Worm (Caenorhabditis elegans): Measurements from ENCODE around the gene Y46D2A.1.

The Y46D2A.1 gene

DNA sequence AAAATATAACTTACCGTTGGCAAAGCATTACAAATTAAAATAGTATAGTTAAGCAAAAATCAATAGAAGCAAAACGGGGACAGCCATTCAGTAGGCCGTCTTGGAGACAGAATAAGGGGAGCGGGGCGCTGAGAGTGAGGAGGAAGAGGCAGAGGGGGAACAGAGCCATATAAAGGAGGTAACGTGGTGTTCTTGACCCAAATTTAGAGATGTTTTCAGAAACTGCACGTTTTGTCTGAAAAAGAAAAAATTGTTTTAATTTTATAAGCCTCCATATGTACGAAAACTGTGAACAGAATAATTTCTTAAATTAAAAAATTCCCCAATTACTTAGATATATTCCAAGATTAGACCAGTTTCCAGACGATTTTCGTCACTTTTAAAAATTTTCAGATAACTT is 8.9 kb upstream of the Y46D2A.1 start, which contains the start of gene F39E9.6:
Gene F39E9.6, minus strand, starts transcription at position 101 of the 400 bp plus-strand sequence.
- no peak for TF ChIP-seq dao-5 (tag; optimal IDR thresholded peaks at IDR 0.05)
- TF ChIP-seq W03F9.2 (tag; optimal IDR thresholded peaks at IDR 0.05) = no peak
- TF ChIP-seq him-1 (tag; optimal IDR thresholded peaks at IDR 0.05) = no peak

DNA sequence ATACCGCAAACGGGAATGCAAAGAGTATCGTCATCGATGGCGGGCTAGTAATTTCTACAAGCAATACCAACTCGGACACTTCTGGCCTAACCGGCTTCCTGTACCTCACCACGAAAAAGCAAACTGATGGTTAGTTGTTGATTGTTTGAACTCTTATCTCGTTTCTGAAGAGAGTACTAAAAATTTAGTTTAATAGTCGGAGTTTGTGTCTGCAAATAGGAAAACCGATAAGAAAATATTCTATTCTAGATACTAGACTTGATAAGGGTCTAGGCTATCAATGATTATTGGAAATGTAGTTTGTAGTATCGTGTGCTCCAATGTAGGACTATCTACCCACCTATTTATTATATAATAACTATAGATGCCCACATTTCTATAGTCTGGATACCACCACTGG is 3.5 kb upstream of the Y46D2A.1 start:
- no peak for TF ChIP-seq dao-5 (tag; optimal IDR thresholded peaks at IDR 0.05)
- TF ChIP-seq W03F9.2 (tag; optimal IDR thresholded peaks at IDR 0.05) = no peak
- TF ChIP-seq him-1 (tag; optimal IDR thresholded peaks at IDR 0.05) = no peak

ce11 chrII:3323179-3323578 is 822 bp downstream of the Y46D2A.1 start, which contains the start of gene Y46D2A.2:
Y46D2A.2 (minus strand) TSS chrII:3323279.
- TF ChIP-seq W03F9.2 (tag; optimal IDR thresholded peaks at IDR 0.05) (no peak), him-1 (tag; optimal IDR thresholded peaks at IDR 0.05) (no peak), dao-5 (tag; optimal IDR thresholded peaks at IDR 0.05) (no peak)

DNA sequence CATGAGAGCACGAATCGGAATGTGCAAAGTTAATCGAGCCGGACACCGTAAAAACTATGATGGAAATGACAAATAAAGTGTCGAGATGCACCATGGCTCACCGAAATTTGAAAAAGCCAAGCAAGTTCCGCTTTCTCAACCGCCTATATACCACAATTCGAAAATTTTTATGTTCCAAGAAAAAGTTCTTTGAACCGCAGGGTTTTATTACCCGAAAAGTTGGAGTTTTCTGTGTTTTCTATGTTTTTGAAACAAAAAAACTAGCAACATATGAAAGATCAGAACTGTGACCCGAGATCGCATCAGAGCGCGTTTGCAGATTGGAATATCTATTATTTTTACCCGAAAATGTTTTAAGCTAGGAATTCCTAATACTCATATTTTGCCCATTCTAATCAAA is 4.7 kb downstream of the Y46D2A.1 start, which contains the start of gene Y46D2A.3:
Gene Y46D2A.3, minus strand, starts transcription at position 101 of the 400 bp plus-strand sequence.
- TF ChIP-seq dao-5 (tag; optimal IDR thresholded peaks at IDR 0.05) = no peak
- no peak for TF ChIP-seq W03F9.2 (tag; optimal IDR thresholded peaks at IDR 0.05)
- no peak for TF ChIP-seq him-1 (tag; optimal IDR thresholded peaks at IDR 0.05)

- TF ChIP-seq W03F9.2 (tag; optimal IDR thresholded peaks at IDR 0.05) (no peak), dao-5 (tag; optimal IDR thresholded peaks at IDR 0.05) (no peak), him-1 (tag; optimal IDR thresholded peaks at IDR 0.05) (no peak)
Observed at ce11 chrII:3332039-3332438, 9.7 kb downstream of the Y46D2A.1 start, which contains the start of gene irld-27. irld-27 (plus strand) TSS chrII:3332339.

- no peak for TF ChIP-seq W03F9.2 (tag; optimal IDR thresholded peaks at IDR 0.05)
- no peak for TF ChIP-seq dao-5 (tag; optimal IDR thresholded peaks at IDR 0.05)
- no peak for TF ChIP-seq him-1 (tag; optimal IDR thresholded peaks at IDR 0.05)
Observed at ce11 chrII:3337039-3337438, 14.7 kb downstream of the Y46D2A.1 start, which contains the start of gene F14D2.19. F14D2.19 (minus strand) TSS chrII:3337139.

ce11 chrII:3338556-3338955 is 16.2 kb downstream of the Y46D2A.1 start, which contains the start of gene F14D2.7:
F14D2.7 (minus strand) TSS chrII:3338656.
- TF ChIP-seq him-1 (tag; optimal IDR thresholded peaks at IDR 0.05) (no peak), dao-5 (tag; optimal IDR thresholded peaks at IDR 0.05) (no peak), W03F9.2 (tag; optimal IDR thresholded peaks at IDR 0.05) (no peak)

- no peak for TF ChIP-seq W03F9.2 (tag; optimal IDR thresholded peaks at IDR 0.05)
- TF ChIP-seq him-1 (tag; optimal IDR thresholded peaks at IDR 0.05) = no peak
- TF ChIP-seq dao-5 (tag; optimal IDR thresholded peaks at IDR 0.05) = no peak
Observed at ce11 chrII:3340251-3340650, 17.9 kb downstream of the Y46D2A.1 start, which contains the start of gene F14D2.5. F14D2.5 (plus strand) TSS chrII:3340551.

ce11 chrII:3340818-3341217 is 18.5 kb downstream of the Y46D2A.1 start:
- TF ChIP-seq him-1 (tag; optimal IDR thresholded peaks at IDR 0.05) (no peak), dao-5 (tag; optimal IDR thresholded peaks at IDR 0.05) (no peak), W03F9.2 (tag; optimal IDR thresholded peaks at IDR 0.05) (no peak)

DNA sequence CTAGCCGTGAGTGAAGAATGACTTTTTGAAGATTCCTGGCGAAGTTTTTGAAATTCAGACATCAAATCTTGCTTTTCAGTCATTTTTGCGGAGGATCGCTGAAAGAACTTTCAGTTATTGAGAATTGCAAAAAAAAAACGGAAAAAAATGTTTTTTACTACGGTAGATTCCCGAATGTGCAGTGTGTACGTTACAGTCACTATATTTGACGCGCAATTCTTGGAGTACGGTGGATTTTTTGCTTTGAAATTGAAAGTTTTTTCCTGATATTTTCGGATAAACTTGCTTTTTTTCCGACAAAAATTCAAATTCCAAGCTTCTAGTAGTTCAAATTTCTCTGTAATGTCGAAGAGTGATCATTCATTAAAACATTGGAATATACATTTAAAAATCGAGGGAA is 19.6 kb downstream of the Y46D2A.1 start, which contains the start of gene F14D2.11:
Gene F14D2.11, minus strand, starts transcription at position 101 of the 400 bp plus-strand sequence.
- no peak for TF ChIP-seq W03F9.2 (tag; optimal IDR thresholded peaks at IDR 0.05)
- no peak for TF ChIP-seq him-1 (tag; optimal IDR thresholded peaks at IDR 0.05)
- no peak for TF ChIP-seq dao-5 (tag; optimal IDR thresholded peaks at IDR 0.05)

DNA sequence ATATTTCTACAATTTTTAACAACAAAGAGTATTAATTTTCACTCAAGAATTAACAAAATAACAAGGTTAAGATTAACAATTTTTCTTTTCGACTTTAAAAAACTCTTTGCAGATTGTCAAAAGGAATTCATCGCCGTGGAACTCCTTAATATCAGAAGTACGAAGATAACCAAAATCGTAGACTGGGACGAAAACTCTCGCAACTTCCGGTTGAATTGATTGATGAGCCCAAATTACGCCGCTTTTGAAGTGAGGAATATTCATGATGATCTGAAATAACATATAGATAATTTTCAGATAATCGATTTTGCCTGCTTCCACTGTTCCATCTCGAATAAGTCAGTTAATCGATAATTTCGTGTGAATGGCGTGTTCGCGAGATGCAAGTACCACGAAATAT is 21.4 kb downstream of the Y46D2A.1 start, which contains the start of gene F14D2.15:
Gene F14D2.15, minus strand, starts transcription at position 101 of the 400 bp plus-strand sequence.
- TF ChIP-seq him-1 (tag; optimal IDR thresholded peaks at IDR 0.05) (no peak), W03F9.2 (tag; optimal IDR thresholded peaks at IDR 0.05) (no peak), dao-5 (tag; optimal IDR thresholded peaks at IDR 0.05) (no peak)

DNA sequence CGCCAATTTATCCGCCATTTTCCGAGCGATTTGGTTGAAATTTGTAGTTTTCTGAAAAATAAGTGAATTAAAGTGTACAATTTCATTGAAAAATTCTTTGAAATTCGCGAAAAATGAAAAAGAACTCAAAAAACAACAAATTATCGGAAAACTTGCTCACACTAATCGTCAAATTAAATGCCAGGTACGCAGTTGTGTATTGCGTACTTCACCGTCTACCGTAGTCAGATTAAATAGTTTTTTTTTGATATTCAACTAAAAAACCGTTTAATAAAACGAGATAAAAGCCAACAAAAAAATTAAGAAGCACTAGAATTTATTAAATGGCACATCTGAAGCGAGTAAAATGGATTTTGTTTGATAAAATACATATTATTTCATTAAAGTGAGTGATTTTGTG is 22.6 kb downstream of the Y46D2A.1 start, which contains the start of gene bath-28:
Gene bath-28, minus strand, starts transcription at position 51 of the 400 bp plus-strand sequence.
- no peak for TF ChIP-seq dao-5 (tag; optimal IDR thresholded peaks at IDR 0.05)
- TF ChIP-seq him-1 (tag; optimal IDR thresholded peaks at IDR 0.05) = no peak

- TF ChIP-seq W03F9.2 (tag; optimal IDR thresholded peaks at IDR 0.05) (no peak), him-1 (tag; optimal IDR thresholded peaks at IDR 0.05) (no peak)
Observed at ce11 chrII:3346328-3346780, 24.0 kb downstream of the Y46D2A.1 start, which contains the start of gene bath-30. bath-30 (minus strand) TSS chrII:3346378.

DNA sequence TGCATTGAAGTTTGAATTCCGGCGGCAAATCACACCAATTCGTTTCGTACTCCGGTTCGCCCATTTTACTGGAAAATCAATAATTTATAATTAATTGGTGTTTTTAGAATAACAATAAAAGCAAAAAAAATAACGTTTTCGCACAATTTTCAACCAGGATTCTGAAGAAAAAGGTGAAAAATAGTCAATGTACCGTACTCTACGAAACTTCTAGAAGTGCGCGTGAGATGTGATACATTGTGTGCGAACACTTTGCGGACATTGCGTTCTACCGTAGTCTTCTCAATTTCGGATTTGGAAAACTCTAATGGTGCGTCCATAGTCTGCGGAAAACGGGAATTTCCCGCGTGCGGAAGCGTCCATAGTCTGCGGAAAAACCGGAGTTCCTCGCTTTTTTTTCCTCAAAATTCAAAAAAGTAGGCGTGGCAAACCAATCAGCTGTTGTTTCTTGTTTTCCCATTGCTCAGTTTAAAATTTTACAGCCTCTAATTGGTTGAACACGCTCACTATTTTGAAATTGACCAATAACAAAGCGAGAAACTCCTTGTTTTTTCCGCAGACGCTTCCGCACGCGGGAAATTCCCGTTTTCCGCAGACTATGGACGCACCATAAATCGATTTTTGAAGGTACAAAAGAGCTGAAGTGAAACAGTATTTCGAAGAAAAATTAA is 25.7 kb downstream of the Y46D2A.1 start, which contains the start of the genes F14D2.14 and bath-29:
Gene F14D2.14, minus strand, starts transcription at position 51 of the 671 bp plus-strand sequence.
Gene bath-29, plus strand, starts transcription at position 621 of the 671 bp plus-strand sequence.
- TF ChIP-seq him-1 (tag; optimal IDR thresholded peaks at IDR 0.05) = no peak
- no peak for TF ChIP-seq dao-5 (tag; optimal IDR thresholded peaks at IDR 0.05)
- TF ChIP-seq W03F9.2 (tag; optimal IDR thresholded peaks at IDR 0.05) = no peak

All from whole organism, L4/young adult.